Worm (Caenorhabditis elegans) whole organism, early embryonic: Measurements from ENCODE around the gene cest-31.

Source experiments
- B0310.2 ChIP-seq: sonication (generic microtip); optimal IDR thresholded peaks from 2 replicates; lab custom pipeline; 2016; ENCODE audit warnings: mild to moderate bottlenecking, missing genetic modification characterization, missing compliant biosample characterization
- F13C5.2 ChIP-seq: sonication (generic microtip); optimal IDR thresholded peaks from 2 replicates; lab custom pipeline; 2017; ENCODE audit warnings: mild to moderate bottlenecking, missing genetic modification characterization, inconsistent platforms, missing compliant biosample characterization
- aly-1 ChIP-seq: sonication (generic microtip); optimal IDR thresholded peaks from 2 replicates; lab custom pipeline; 2016; ENCODE audit warnings: missing genetic modification characterization, missing compliant biosample characterization
- ama-1 ChIP-seq: fragments of 150-350 bp; optimal IDR thresholded peaks from 2 replicates; lab custom pipeline; 2014
- ceh-13 ChIP-seq: fragments of 200-800 bp; sonication (Bioruptor generic); optimal IDR thresholded peaks from 2 replicates; lab custom pipeline; 2018; ENCODE audit warnings: mild to moderate bottlenecking, missing genetic modification characterization, missing compliant biosample characterization
- ceh-36 ChIP-seq: sonication (generic microtip); optimal IDR thresholded peaks from 2 replicates; lab custom pipeline; 2016; ENCODE audit warnings: missing genetic modification characterization, inconsistent platforms, missing compliant biosample characterization
- ets-7 ChIP-seq: sonication (generic microtip); optimal IDR thresholded peaks from 2 replicates; lab custom pipeline; 2016; ENCODE audit warnings: missing genotype, missing genetic modification characterization, missing compliant biosample characterization
- flt-1 ChIP-seq: fragments of 200-800 bp; sonication (Bioruptor generic); IDR thresholded peaks from 2 replicates; pipeline ENCODE4 v1.3.6; 2022; ENCODE audit warnings: missing genetic modification characterization, missing compliant biosample characterization
- hmbx-1 ChIP-seq: sonication (generic microtip); optimal IDR thresholded peaks from 2 replicates; lab custom pipeline; 2016; ENCODE audit warnings: mild to moderate bottlenecking, missing genetic modification characterization, missing compliant biosample characterization
- hmg-4 ChIP-seq: fragments of 200-800 bp; sonication (Bioruptor generic); optimal IDR thresholded peaks from 2 replicates; lab custom pipeline; 2018; ENCODE audit warnings: mild to moderate bottlenecking, missing genetic modification characterization, missing compliant biosample characterization
- hnd-1 ChIP-seq: sonication (generic microtip); optimal IDR thresholded peaks from 2 replicates; lab custom pipeline; 2016; ENCODE audit warnings: missing genetic modification characterization, missing compliant biosample characterization
- pes-1 ChIP-seq: fragments of 200-800 bp; sonication (Bioruptor generic); IDR thresholded peaks from 2 replicates; pipeline ENCODE4 v1.3.6; 2022; ENCODE audit warnings: missing genetic modification reagents, missing genetic modification characterization, missing compliant biosample characterization
- scrt-1 ChIP-seq: fragments of 200-800 bp; sonication (Bioruptor generic); IDR thresholded peaks from 2 replicates; pipeline ENCODE4 v1.3.6; 2022; ENCODE audit warnings: missing genetic modification characterization, missing compliant biosample characterization
- sea-1 ChIP-seq: fragments of 200-800 bp; sonication (Bioruptor generic); conservative IDR thresholded peaks from 2 replicates; pipeline ENCODE4 v1.3.6; 2022; ENCODE audit warnings: missing genetic modification characterization, missing compliant biosample characterization
- tbx-11 ChIP-seq: fragments of 200-800 bp; sonication (Bioruptor generic); IDR thresholded peaks from 2 replicates; pipeline ENCODE4 v1.3.6; 2022; ENCODE audit warnings: missing genetic modification characterization, missing compliant biosample characterization
- tbx-37 ChIP-seq: fragments of 200-800 bp; sonication (Bioruptor generic); conservative IDR thresholded peaks from 2 replicates; pipeline ENCODE4 v1.3.6; 2022; ENCODE audit warnings: missing genetic modification reagents, missing genetic modification characterization, missing compliant biosample characterization
- tra-4 ChIP-seq: sonication (generic microtip); optimal IDR thresholded peaks from 2 replicates; lab custom pipeline; 2017; ENCODE audit warnings: missing genetic modification characterization, missing compliant biosample characterization

cest-31 gene

ce11 chrV:6649317-6649716 lies 24.8 kb upstream of the cest-31 start, which contains the start of gene T10H9.1:
T10H9.1 (plus strand) TSS chrV:6649617.
- TF ChIP-seq sea-1 (GFP tag; lab: Robert Waterston, UW): no peak
- no peak for TF ChIP-seq F13C5.2
- TF ChIP-seq ama-1: no peak
- TF ChIP-seq hnd-1: no peak
- TF ChIP-seq ets-7 (tag; lab: Kevin White, UChicago): no peak
- no peak for TF ChIP-seq B0310.2 (tag; lab: Kevin White, UChicago)
- no peak for TF ChIP-seq tra-4 (tag; lab: Kevin White, UChicago)
- no peak for TF ChIP-seq hmbx-1 (tag; lab: Kevin White, UChicago)
- TF ChIP-seq tbx-37: no peak
- TF ChIP-seq scrt-1 (GFP tag; lab: Robert Waterston, UW): no peak

ce11 chrV:6650508-6650907 lies 23.6 kb upstream of the cest-31 start:
- TF ChIP-seq hnd-1: no peak
- no peak for TF ChIP-seq hmg-4
- no peak for TF ChIP-seq tbx-11 (GFP tag; lab: Robert Waterston, UW)

ce11 chrV:6652051-6652450 lies 22.0 kb upstream of the cest-31 start, which contains the start of gene T10H9.8:
T10H9.8 (plus strand) TSS chrV:6652351.
- TF ChIP-seq F13C5.2 (no peak), ama-1 (no peak), tbx-37 (no peak), B0310.2 (tag; lab: Kevin White, UChicago) (no peak), hmg-4 (no peak), tra-4 (tag; lab: Kevin White, UChicago) (no peak), hmbx-1 (tag; lab: Kevin White, UChicago) (no peak), hnd-1 (no peak), flt-1 (GFP tag; lab: Robert Waterston, UW) (no peak), aly-1 (tag; lab: Kevin White, UChicago) (no peak), ceh-13 (GFP tag; lab: Kevin White, UChicago) (no peak), pes-1 (GFP tag; lab: Robert Waterston, UW) (no peak), tbx-11 (GFP tag; lab: Robert Waterston, UW) (no peak), sea-1 (GFP tag; lab: Robert Waterston, UW) (no peak), scrt-1 (GFP tag; lab: Robert Waterston, UW) (no peak)

- TF ChIP-seq ama-1 (no peak), B0310.2 (tag; lab: Kevin White, UChicago) (no peak), tbx-37 (no peak), ceh-13 (GFP tag; lab: Kevin White, UChicago) (no peak), tbx-11 (GFP tag; lab: Robert Waterston, UW) (no peak)
Observed at ce11 chrV:6655174-6655573, 18.9 kb upstream of the cest-31 start, which contains the start of gene syx-18. syx-18 (minus strand) TSS chrV:6655449.

- TF ChIP-seq ceh-36 (tag; lab: Kevin White, UChicago) (no peak), ets-7 (tag; lab: Kevin White, UChicago) (no peak), B0310.2 (tag; lab: Kevin White, UChicago) (no peak), tbx-11 (GFP tag; lab: Robert Waterston, UW) (no peak), aly-1 (tag; lab: Kevin White, UChicago) (no peak), tbx-37 (no peak)
Observed at ce11 chrV:6656451-6657115, 17.5 kb upstream of the cest-31 start, which contains the start of gene snb-1. snb-1 (minus strand) TSS chrV:6656501.

- TF ChIP-seq tbx-11 (GFP tag; lab: Robert Waterston, UW): no peak
Observed at ce11 chrV:6657532-6658259, 16.4 kb upstream of the cest-31 start.

ce11 chrV:6658765-6659164 lies 15.3 kb upstream of the cest-31 start:
- TF ChIP-seq aly-1 (tag; lab: Kevin White, UChicago) (peak; percentile 11), ceh-36 (tag; lab: Kevin White, UChicago) (no peak), pes-1 (GFP tag; lab: Robert Waterston, UW) (no peak), hmg-4 (no peak), sea-1 (GFP tag; lab: Robert Waterston, UW) (no peak), tra-4 (tag; lab: Kevin White, UChicago) (no peak), scrt-1 (GFP tag; lab: Robert Waterston, UW) (no peak), ceh-13 (GFP tag; lab: Kevin White, UChicago) (no peak), tbx-37 (no peak), ama-1 (no peak), hmbx-1 (tag; lab: Kevin White, UChicago) (no peak), B0310.2 (tag; lab: Kevin White, UChicago) (no peak), ets-7 (tag; lab: Kevin White, UChicago) (no peak), tbx-11 (GFP tag; lab: Robert Waterston, UW) (no peak), flt-1 (GFP tag; lab: Robert Waterston, UW) (no peak), hnd-1 (no peak), F13C5.2 (peak; percentile 53)

ce11 chrV:6659533-6659932 lies 14.5 kb upstream of the cest-31 start:
- TF ChIP-seq pes-1 (GFP tag; lab: Robert Waterston, UW): no peak
- no peak for TF ChIP-seq ets-7 (tag; lab: Kevin White, UChicago)
- TF ChIP-seq B0310.2 (tag; lab: Kevin White, UChicago): no peak
- TF ChIP-seq ama-1: no peak
- no peak for TF ChIP-seq flt-1 (GFP tag; lab: Robert Waterston, UW)
- no peak for TF ChIP-seq F13C5.2
- TF ChIP-seq sea-1 (GFP tag; lab: Robert Waterston, UW): no peak
- no peak for TF ChIP-seq tbx-11 (GFP tag; lab: Robert Waterston, UW)
- TF ChIP-seq scrt-1 (GFP tag; lab: Robert Waterston, UW): no peak
